Fruit fly (Drosophila melanogaster): ENCODE measurements around the gene CG5498.

- TF ChIP-seq Vsx2 (GFP tag; optimal IDR thresholded peaks at IDR 0.05; ENCODE audit: partially characterized antibody) (no peak), pan (optimal IDR thresholded peaks at IDR 0.05) (no peak)
These were observed 4.4 kb downstream of the CG5498 start for dm6 chr3L:20379496-20379895.

Measured in whole organism, wandering third instar larva.